Fruit fly (Drosophila melanogaster) whole organism, wandering third instar larva: ENCODE data around the gene CG32679.

Experiments
- Hr78 ChIP-seq: fragments of >200 bp; optimal IDR thresholded peaks from 2 replicates; lab custom pipeline; 2017; ENCODE audit warnings: missing biosample characterization, missing genetic modification characterization
- N ChIP-seq: fragments of >200 bp; optimal IDR thresholded peaks from 2 replicates; lab custom pipeline; 2018; ENCODE audit warnings: missing biosample characterization, missing external identifiers, missing genetic modification characterization
- OdsH ChIP-seq: fragments of 200-800 bp; sonication (Bioruptor generic); optimal IDR thresholded peaks from 2 replicates; lab custom pipeline; 2016; ENCODE audit warnings: missing biosample characterization, mild to moderate bottlenecking, missing genetic modification characterization
- Sp1 ChIP-seq: fragments of 200-800 bp; sonication (Bioruptor generic); optimal IDR thresholded peaks from 3 replicates; lab custom pipeline; 2019; ENCODE audit warnings: missing biosample characterization, mild to moderate bottlenecking, missing genetic modification characterization, moderate library complexity

DNA sequence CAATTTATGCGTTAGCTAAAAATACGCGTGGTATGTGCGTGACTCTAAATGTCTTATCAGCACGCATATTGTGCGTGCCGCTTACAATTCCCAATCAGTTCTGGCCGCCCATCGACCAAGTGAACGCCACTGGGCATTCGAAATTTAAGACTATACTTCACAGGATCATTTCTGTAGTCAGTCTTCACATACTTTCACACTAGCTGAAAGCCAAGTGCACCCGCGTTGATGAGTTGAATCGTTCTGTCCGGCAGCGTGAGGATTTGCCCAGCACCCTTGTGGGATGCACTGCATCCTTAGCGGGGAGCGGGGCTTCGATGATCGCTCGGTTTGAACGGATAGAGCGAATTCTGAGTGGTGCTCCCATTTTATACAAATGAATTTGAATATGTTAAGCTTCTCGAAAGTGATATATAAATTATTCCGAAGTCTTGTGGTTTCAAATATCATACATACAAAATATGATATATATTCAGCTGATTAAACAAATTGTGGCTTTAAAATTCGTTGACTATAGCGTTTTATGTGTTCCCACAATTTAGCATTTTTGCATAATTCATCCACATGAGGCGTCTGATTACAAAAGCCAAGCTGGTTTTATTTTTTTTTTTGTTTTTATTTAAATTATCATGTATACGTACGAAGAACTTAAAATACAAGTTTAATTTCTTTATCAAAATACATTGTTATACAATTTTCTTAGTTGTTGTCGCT lies 19.1 kb downstream of the CG32679 start:
- TF ChIP-seq OdsH, result no peak
- no peak for TF ChIP-seq Sp1 (GFP tag; lab: Kevin White, UChicago)
- TF ChIP-seq Hr78, result no peak
- TF ChIP-seq N (GFP tag; lab: Kevin White, UChicago), result no peak
